Fruit fly (Drosophila melanogaster) whole organism, pupa: ENCODE measurements around the gene Atat.

Source experiments
- CG10348 ChIP-seq: fragments of 200-800 bp; sonication (Bioruptor generic); IDR thresholded peaks from 2 replicates; pipeline ENCODE4 v1.3.6; 2022; ENCODE audit warnings: missing biosample characterization, missing genetic modification characterization
- CG12605 ChIP-seq: fragments of 200-800 bp; sonication (Bioruptor generic); IDR thresholded peaks from 2 replicates; pipeline ENCODE4 v1.3.6; 2022; ENCODE audit warnings: missing biosample characterization, missing genetic modification characterization
- CG13204 ChIP-seq: fragments of 200-800 bp; sonication (Bioruptor generic); optimal IDR thresholded peaks from 2 replicates; lab custom pipeline; 2018; ENCODE audit warnings: missing biosample characterization, mild to moderate bottlenecking, missing genetic modification characterization, moderate library complexity
- CG14655 ChIP-seq: fragments of 200-800 bp; sonication (Bioruptor generic); optimal IDR thresholded peaks from 3 replicates; lab custom pipeline; 2017; ENCODE audit warnings: mild to moderate bottlenecking, missing biosample characterization, missing genetic modification reagents, missing genetic modification characterization
- CG15710 ChIP-seq: fragments of 200-800 bp; sonication (Bioruptor generic); optimal IDR thresholded peaks from 2 replicates; lab custom pipeline; 2018; ENCODE audit warnings: missing biosample characterization, mild to moderate bottlenecking, missing genetic modification characterization, moderate library complexity
- CG17806 ChIP-seq: fragments of 200-800 bp; sonication (Bioruptor generic); optimal IDR thresholded peaks from 2 replicates; lab custom pipeline; 2018; ENCODE audit warnings: missing biosample characterization, mild to moderate bottlenecking, missing genetic modification characterization, moderate library complexity
- CG32121 ChIP-seq: fragments of 200-800 bp; sonication (Bioruptor generic); IDR thresholded peaks from 2 replicates; pipeline ENCODE4 v1.3.6; 2022; ENCODE audit warnings: missing biosample characterization, missing genetic modification characterization
- CG34367 ChIP-seq: fragments of 200-800 bp; sonication (Bioruptor generic); optimal IDR thresholded peaks from 2 replicates; lab custom pipeline; 2018; ENCODE audit warnings: missing biosample characterization, mild to moderate bottlenecking, missing genetic modification characterization
- CG4496 ChIP-seq: fragments of 200-800 bp; sonication (Bioruptor generic); IDR thresholded peaks from 3 replicates; pipeline ENCODE4 v1.3.6; 2022; ENCODE audit warnings: missing biosample characterization, missing genetic modification characterization
- CG8159 ChIP-seq: fragments of 200-800 bp; sonication (Bioruptor generic); optimal IDR thresholded peaks from 3 replicates; lab custom pipeline; 2018; ENCODE audit warnings: missing biosample characterization, mild to moderate bottlenecking, missing genetic modification characterization, moderate library complexity
- CG8301 ChIP-seq: fragments of 200-800 bp; sonication (Bioruptor generic); optimal IDR thresholded peaks from 2 replicates; lab custom pipeline; 2018; ENCODE audit warnings: missing biosample characterization, mild to moderate bottlenecking, missing genetic modification characterization
- CG9948 ChIP-seq: fragments of 200-800 bp; sonication (Bioruptor generic); optimal IDR thresholded peaks from 2 replicates; lab custom pipeline; 2018; ENCODE audit warnings: missing biosample characterization, mild to moderate bottlenecking, missing genetic modification characterization, moderate library complexity
- D1 ChIP-seq: fragments of 200-800 bp; sonication (Bioruptor generic); optimal IDR thresholded peaks from 2 replicates; lab custom pipeline; 2018; ENCODE audit warnings: missing biosample characterization, mild to moderate bottlenecking, missing genetic modification characterization, moderate library complexity
- EcR ChIP-seq: fragments of 200-800 bp; sonication (Bioruptor generic); optimal IDR thresholded peaks from 3 replicates; lab custom pipeline; 2019; ENCODE audit warnings: missing biosample characterization, missing genetic modification characterization, mild to moderate bottlenecking, moderate library complexity, missing genetic modification reagents
- Ets98B ChIP-seq: fragments of 200-800 bp; sonication (Bioruptor generic); IDR thresholded peaks from 2 replicates; pipeline ENCODE4 v1.3.6; 2022; ENCODE audit warnings: missing biosample characterization, missing genetic modification characterization
- Pif1A ChIP-seq: fragments of 200-800 bp; sonication (Bioruptor generic); optimal IDR thresholded peaks from 3 replicates; lab custom pipeline; 2016; ENCODE audit warnings: missing biosample characterization, missing genetic modification characterization
- Pif1B ChIP-seq: fragments of 200-800 bp; sonication (Bioruptor generic); optimal IDR thresholded peaks from 3 replicates; lab custom pipeline; 2016; ENCODE audit warnings: missing biosample characterization, missing genetic modification characterization
- Snoo ChIP-seq: fragments of 200-800 bp; sonication (Bioruptor generic); optimal IDR thresholded peaks from 3 replicates; lab custom pipeline; 2017; ENCODE audit warnings: missing biosample characterization, mild to moderate bottlenecking, missing genetic modification characterization, inconsistent platforms
- fd96Ca ChIP-seq: fragments of 200-800 bp; sonication (Bioruptor generic); IDR thresholded peaks from 3 replicates; pipeline ENCODE4 v1.3.6; 2022; ENCODE audit warnings: missing biosample characterization, missing genetic modification characterization
- gl ChIP-seq: fragments of 200-800 bp; sonication (Bioruptor generic); optimal IDR thresholded peaks from 2 replicates; lab custom pipeline; 2018; ENCODE audit warnings: missing biosample characterization, mild to moderate bottlenecking, missing genetic modification characterization
- rn ChIP-seq: fragments of 200-800 bp; sonication (Bioruptor generic); IDR thresholded peaks from 2 replicates; pipeline ENCODE4 v1.3.6; 2022; ENCODE audit warnings: missing biosample characterization, missing genetic modification characterization

The Atat gene

dm6 chr3L:9455819-9456388 is 29.3 kb upstream of the Atat start, which contains the start of the genes phol and CG3552:
Gene phol (minus strand): TSS chr3L:9456281.
Gene CG3552 (plus strand): TSS chr3L:9456318.
- 0 out of 3 replicates have a peak, but pooled peaks have one; percentile 19 for TF ChIP-seq CG4496 (GFP tag; lab: Robert Waterston, UW)
- no peak for TF ChIP-seq Pif1A (GFP tag; lab: Kevin White, UChicago)
- no peak for TF ChIP-seq CG13204 (GFP tag; lab: Kevin White, UChicago)
- TF ChIP-seq CG17806 (tag; lab: Kevin White, UChicago), result no peak
- TF ChIP-seq fd96Ca, result no peak
- TF ChIP-seq CG8159 (tag; lab: Kevin White, UChicago), result no peak

- TF ChIP-seq CG10348 (GFP tag; lab: Robert Waterston, UW), result no peak
- TF ChIP-seq CG4496 (GFP tag; lab: Robert Waterston, UW), result 0 out of 3 replicates have a peak, but pooled peaks have one; percentile 6
- TF ChIP-seq CG9948 (tag; lab: Kevin White, UChicago), result no peak
Observed at dm6 chr3L:9452422-9452821, 25.9 kb upstream of the Atat start.

- TF ChIP-seq Ets98B (peak; percentile 51), CG10348 (GFP tag; lab: Robert Waterston, UW) (no peak), CG8301 (tag; lab: Kevin White, UChicago) (peak; percentile 45), CG13204 (GFP tag; lab: Kevin White, UChicago) (no peak), Pif1A (GFP tag; lab: Kevin White, UChicago) (peak; percentile 62), gl (tag; lab: Kevin White, UChicago) (peak; percentile 22), CG34367 (no peak), fd96Ca (no peak), CG8159 (tag; lab: Kevin White, UChicago) (peak; percentile 67), Pif1B (GFP tag; lab: Kevin White, UChicago) (peak; percentile 50), CG4496 (GFP tag; lab: Robert Waterston, UW) (peak; percentile 68; the same call in 2 of the 3 replicates), D1 (tag; lab: Kevin White, UChicago) (no peak), CG9948 (tag; lab: Kevin White, UChicago) (peak; percentile 44), CG12605 (GFP tag; lab: Robert Waterston, UW) (no peak), CG14655 (GFP tag; lab: Kevin White, UChicago) (no peak), EcR (no peak), CG17806 (tag; lab: Kevin White, UChicago) (peak; percentile 52), CG32121 (peak; percentile 51; the same call in 1 of the 2 replicates), rn (GFP tag; lab: Robert Waterston, UW) (0 out of 2 replicates have a peak, but pooled peaks have one; percentile 11), Snoo (peak; percentile 46), CG15710 (peak; percentile 20)
Observed at dm6 chr3L:9451522-9452118, 25.1 kb upstream of the Atat start, which contains the start of the genes CG3448 and ghi. Gene CG3448 (minus strand): TSS chr3L:9451572. Gene ghi (plus strand): TSS chr3L:9451876.

DNA sequence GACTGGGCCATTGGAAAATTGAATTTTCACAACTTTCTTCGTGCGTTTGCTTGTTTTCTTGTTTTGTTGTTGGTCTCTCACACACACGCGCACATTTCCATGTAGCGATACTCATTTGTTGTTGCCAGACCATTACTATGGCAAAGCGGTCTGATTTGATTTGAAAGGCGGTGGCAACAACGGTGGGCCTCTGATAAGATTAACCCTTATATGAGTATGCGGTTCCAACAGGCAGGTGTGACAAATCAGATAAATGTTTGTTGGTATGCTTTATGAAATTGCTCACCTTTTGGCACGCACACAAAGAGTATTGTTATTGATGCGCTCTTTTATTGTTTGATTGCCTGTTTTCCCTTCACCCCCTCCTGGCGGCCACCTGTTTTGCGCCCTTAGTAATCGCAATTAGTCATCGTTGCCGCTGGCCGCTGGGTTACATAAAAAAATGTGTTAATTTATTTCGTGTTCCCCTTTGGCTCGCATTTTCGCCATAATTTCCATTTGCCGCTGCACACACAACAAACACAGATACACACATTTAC is 20.8 kb upstream of the Atat start:
- 0 out of 3 replicates have a peak, but pooled peaks have one; percentile 27 for TF ChIP-seq fd96Ca
- peak; percentile 5; the same call in 1 of the 2 replicates for TF ChIP-seq Ets98B
- TF ChIP-seq Snoo, result no peak
- no peak for TF ChIP-seq CG9948 (tag; lab: Kevin White, UChicago)
- no peak for TF ChIP-seq CG8301 (tag; lab: Kevin White, UChicago)
- no peak for TF ChIP-seq CG15710
- TF ChIP-seq CG14655 (GFP tag; lab: Kevin White, UChicago), result no peak
- 0 out of 2 replicates have a peak, but pooled peaks have one; percentile 7 for TF ChIP-seq CG32121
- TF ChIP-seq Pif1B (GFP tag; lab: Kevin White, UChicago), result no peak
- TF ChIP-seq CG12605 (GFP tag; lab: Robert Waterston, UW), result peak; percentile 23; the same call in 1 of the 2 replicates
- 0 out of 3 replicates have a peak, but pooled peaks have one; percentile 37 for TF ChIP-seq CG4496 (GFP tag; lab: Robert Waterston, UW)
- no peak for TF ChIP-seq rn (GFP tag; lab: Robert Waterston, UW)
- TF ChIP-seq Pif1A (GFP tag; lab: Kevin White, UChicago), result no peak

dm6 chr3L:9446731-9447238 is 20.2 kb upstream of the Atat start, which contains the start of gene CG3529:
Gene CG3529 (plus strand): TSS chr3L:9446864.
- TF ChIP-seq CG32121 (0 out of 2 replicates have a peak, but pooled peaks have one; percentile 22), Ets98B (0 out of 2 replicates have a peak, but pooled peaks have one; percentile 15), CG8301 (tag; lab: Kevin White, UChicago) (no peak), EcR (peak; percentile 29), CG15710 (peak; percentile 33)

DNA sequence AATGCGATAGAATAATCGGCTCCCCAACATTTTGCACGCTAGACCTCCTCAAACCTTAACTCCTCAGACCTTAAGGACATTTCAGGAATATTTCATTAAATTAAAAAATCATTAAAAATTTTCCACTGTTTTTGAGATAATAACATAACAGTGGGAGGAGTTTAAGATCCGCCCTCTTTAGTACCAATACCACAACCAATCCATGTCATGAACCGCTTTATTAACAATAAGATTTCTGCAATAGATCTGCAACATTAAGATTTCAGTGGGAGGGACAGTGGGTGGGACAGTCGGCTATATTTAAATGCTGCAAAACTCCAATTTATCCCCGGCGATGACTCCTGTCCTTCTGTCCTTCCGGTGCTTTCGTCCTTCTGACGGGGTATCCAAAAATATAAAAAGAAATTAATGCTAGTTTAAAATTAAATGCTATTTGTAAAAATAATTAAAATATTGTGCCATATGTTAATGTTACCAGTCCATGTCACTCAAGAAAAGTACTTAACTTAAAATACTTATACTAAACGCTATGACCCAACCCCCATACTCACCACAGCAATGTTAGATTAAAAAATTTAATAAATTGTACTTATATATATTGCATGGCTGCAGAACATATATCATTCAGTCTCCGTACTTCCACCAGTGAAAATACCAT is 16.2 kb upstream of the Atat start, which contains the start of gene Srg3:
TSS of gene Srg3 (plus strand) at position 608 of the 658 bp plus-strand sequence.
- TF ChIP-seq Ets98B, result no peak
- TF ChIP-seq Pif1B (GFP tag; lab: Kevin White, UChicago), result no peak
- no peak for TF ChIP-seq gl (tag; lab: Kevin White, UChicago)
- TF ChIP-seq CG14655 (GFP tag; lab: Kevin White, UChicago), result no peak
- TF ChIP-seq CG8301 (tag; lab: Kevin White, UChicago), result no peak
- TF ChIP-seq CG13204 (GFP tag; lab: Kevin White, UChicago), result no peak
- no peak for TF ChIP-seq CG15710
- no peak for TF ChIP-seq CG32121
- no peak for TF ChIP-seq CG17806 (tag; lab: Kevin White, UChicago)
- TF ChIP-seq CG10348 (GFP tag; lab: Robert Waterston, UW), result no peak
- TF ChIP-seq EcR, result no peak
- TF ChIP-seq rn (GFP tag; lab: Robert Waterston, UW), result no peak
